Worm (Caenorhabditis elegans): ENCODE data around the gene F46C8.1.

F46C8.1 gene

DNA sequence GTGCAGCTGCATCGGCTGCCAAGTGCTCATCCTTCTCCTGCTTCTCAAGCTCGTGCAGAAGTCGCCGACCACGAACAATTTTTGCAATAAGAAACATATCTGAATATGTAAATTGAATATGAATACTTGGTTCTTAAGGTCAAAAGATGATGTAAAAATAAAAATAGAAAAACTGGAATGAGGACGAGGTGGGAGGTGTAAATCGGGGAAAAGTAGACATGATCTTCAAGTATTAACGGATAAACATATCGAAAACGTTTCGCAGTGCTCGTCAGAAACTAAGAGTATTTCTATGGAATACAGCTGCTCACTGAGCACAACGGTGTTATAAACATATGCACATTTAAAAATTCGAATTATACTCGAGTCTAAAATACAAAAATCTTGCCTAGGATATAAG lies 8.2 kb upstream of the F46C8.1 start, which contains the start of gene glb-16:
glb-16 (minus strand) TSS at position 101 of the 400 bp plus-strand sequence.
- TF ChIP-seq ceh-16 (tag; optimal IDR thresholded peaks at IDR 0.05) (no peak), sma-9 (GFP tag; optimal IDR thresholded peaks at IDR 0.05) (no peak), sma-9 (tag; optimal IDR thresholded peaks at IDR 0.05) (no peak), blmp-1 (tag; optimal IDR thresholded peaks at IDR 0.05; ENCODE audit: insufficient read depth) (no peak), lin-11 (tag; optimal IDR thresholded peaks at IDR 0.05) (no peak), unc-55 (GFP tag; optimal IDR thresholded peaks at IDR 0.05) (no peak), nhr-23 (tag; optimal IDR thresholded peaks at IDR 0.05) (no peak), mbf-1 (tag; optimal IDR thresholded peaks at IDR 0.05) (no peak), dmd-4 (tag; optimal IDR thresholded peaks at IDR 0.05) (no peak), ceh-82 (tag; optimal IDR thresholded peaks at IDR 0.05) (no peak), F13H6.1 (tag; optimal IDR thresholded peaks at IDR 0.05) (no peak), C34F6.9 (tag; optimal IDR thresholded peaks at IDR 0.05) (no peak), sem-4 (tag; optimal IDR thresholded peaks at IDR 0.05) (no peak), elt-3 (tag; optimal IDR thresholded peaks at IDR 0.05) (no peak), mab-5 (tag; optimal IDR thresholded peaks at IDR 0.05) (no peak), peb-1 (tag; optimal IDR thresholded peaks at IDR 0.05) (no peak), ztf-11 (tag; optimal IDR thresholded peaks at IDR 0.05) (no peak), nhr-129 (tag; optimal IDR thresholded peaks at IDR 0.05) (no peak)

- TF ChIP-seq unc-39 (tag; optimal IDR thresholded peaks at IDR 0.05) (no peak), elt-3 (tag; optimal IDR thresholded peaks at IDR 0.05) (no peak), lin-11 (tag; optimal IDR thresholded peaks at IDR 0.05) (no peak), gmeb-1 (tag; optimal IDR thresholded peaks at IDR 0.05) (no peak), mab-5 (tag; optimal IDR thresholded peaks at IDR 0.05) (no peak), nhr-6 (tag; optimal IDR thresholded peaks at IDR 0.05) (no peak), lin-13 (GFP tag; optimal IDR thresholded peaks at IDR 0.05) (no peak), snpc-4 (tag; optimal IDR thresholded peaks at IDR 0.05) (no peak), dmd-4 (tag; optimal IDR thresholded peaks at IDR 0.05) (no peak), nhr-23 (tag; optimal IDR thresholded peaks at IDR 0.05) (no peak), sma-9 (GFP tag; optimal IDR thresholded peaks at IDR 0.05) (no peak), sma-9 (tag; optimal IDR thresholded peaks at IDR 0.05) (no peak), crh-2 (tag; optimal IDR thresholded peaks at IDR 0.05) (no peak), R02D3.7 (tag; optimal IDR thresholded peaks at IDR 0.05) (no peak), ztf-11 (tag; optimal IDR thresholded peaks at IDR 0.05) (no peak), lin-39 (tag; optimal IDR thresholded peaks at IDR 0.05) (no peak), sma-3 (GFP tag; optimal IDR thresholded peaks at IDR 0.05) (no peak)
Measured at ce11 chrX:7541078-7541477, 7.2 kb upstream of the F46C8.1 start.

DNA sequence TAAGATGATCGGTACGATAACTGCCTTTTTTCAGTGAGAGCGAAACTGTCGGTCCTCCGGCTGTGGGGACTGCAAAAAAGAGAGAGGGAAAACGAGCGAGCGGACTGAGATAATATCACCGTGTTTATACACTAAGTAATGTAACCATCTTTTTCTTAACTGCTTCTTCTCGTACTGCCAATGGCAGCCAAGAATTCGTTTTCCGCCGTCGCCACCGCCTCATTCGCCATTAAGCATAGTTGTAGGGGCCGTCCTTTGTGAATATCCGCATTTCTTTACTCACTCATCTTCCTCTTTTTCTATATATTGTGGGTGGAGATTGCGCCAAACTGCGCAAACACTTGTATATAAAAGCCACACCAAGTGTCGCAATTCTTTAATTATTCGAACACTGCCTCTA lies 1.7 kb upstream of the F46C8.1 start, which contains the start of gene col-174:
col-174 (plus strand) TSS at position 301 of the 400 bp plus-strand sequence.
- TF ChIP-seq sma-9 (GFP tag; optimal IDR thresholded peaks at IDR 0.05): no peak
- no peak for TF ChIP-seq sma-9 (tag; optimal IDR thresholded peaks at IDR 0.05)
- no peak for TF ChIP-seq nhr-77 (tag; optimal IDR thresholded peaks at IDR 0.05)
- no peak for TF ChIP-seq unc-62 (GFP tag; optimal IDR thresholded peaks at IDR 0.05)
- TF ChIP-seq egl-27 (tag; optimal IDR thresholded peaks at IDR 0.05): no peak

- TF ChIP-seq ceh-16 (tag; optimal IDR thresholded peaks at IDR 0.05): no peak
- no peak for TF ChIP-seq sma-3 (GFP tag; optimal IDR thresholded peaks at IDR 0.05)
- no peak for TF ChIP-seq mbf-1 (tag; optimal IDR thresholded peaks at IDR 0.05)
- no peak for TF ChIP-seq fos-1 (tag; optimal IDR thresholded peaks at IDR 0.05)
- no peak for TF ChIP-seq elt-1 (tag; optimal IDR thresholded peaks at IDR 0.05)
- TF ChIP-seq mdl-1 (tag; optimal IDR thresholded peaks at IDR 0.05): no peak
- no peak for TF ChIP-seq ZK546.5 (tag; optimal IDR thresholded peaks at IDR 0.05)
- TF ChIP-seq C34F6.9 (tag; optimal IDR thresholded peaks at IDR 0.05): no peak
- TF ChIP-seq peb-1 (tag; optimal IDR thresholded peaks at IDR 0.05): no peak
- TF ChIP-seq zag-1 (tag; optimal IDR thresholded peaks at IDR 0.05): no peak
- TF ChIP-seq nhr-21 (tag; optimal IDR thresholded peaks at IDR 0.05): no peak
- no peak for TF ChIP-seq nhr-10 (tag; optimal IDR thresholded peaks at IDR 0.05)
- TF ChIP-seq nhr-237 (tag; optimal IDR thresholded peaks at IDR 0.05): no peak
- TF ChIP-seq nhr-129 (tag; optimal IDR thresholded peaks at IDR 0.05): no peak
- TF ChIP-seq ztf-1 (GFP tag; conservative IDR thresholded peaks at IDR 0.05): no peak
- no peak for TF ChIP-seq mab-5 (tag; optimal IDR thresholded peaks at IDR 0.05)
- no peak for TF ChIP-seq dmd-4 (tag; optimal IDR thresholded peaks at IDR 0.05)
Measured at ce11 chrX:7547696-7548095, 562 bp upstream of the F46C8.1 start.

Measured in whole organism, L2 larva.